Fruit fly (Drosophila melanogaster): ENCODE measurements around the gene CG32066.

The CG32066 gene

DNA sequence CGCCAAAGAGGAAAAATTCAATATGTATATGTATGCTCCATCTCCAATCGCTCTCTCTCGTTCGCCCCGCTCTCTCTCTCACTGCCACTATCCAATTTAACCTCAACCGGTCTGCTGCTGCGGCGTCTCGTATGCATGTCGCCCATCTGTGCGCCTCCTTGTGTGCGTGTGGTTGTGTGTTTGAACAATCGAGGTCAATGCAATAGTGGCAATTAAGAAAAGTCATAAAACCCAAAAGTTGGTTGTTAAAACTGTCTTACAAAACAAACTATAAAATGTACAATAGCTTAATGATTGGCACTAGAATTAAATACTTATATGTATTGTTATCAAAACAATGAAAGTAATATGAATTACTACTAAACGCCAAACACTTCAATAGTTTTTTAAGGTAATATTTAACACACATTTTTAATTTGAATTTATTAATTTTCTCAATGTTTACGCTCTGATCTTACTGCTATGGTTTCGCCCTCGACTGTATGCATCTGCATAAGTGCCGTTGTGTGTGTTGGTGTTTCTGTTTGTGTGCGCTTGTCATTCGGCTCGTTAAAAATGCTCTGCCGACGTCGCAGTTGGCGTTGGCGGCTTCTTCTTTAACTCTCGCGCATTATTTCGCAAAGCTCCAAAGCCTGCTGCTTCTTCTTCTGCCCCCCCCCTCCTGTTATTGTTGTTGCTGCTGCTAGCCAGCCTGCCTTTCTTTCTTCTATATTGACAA, 4.8 kb upstream of the CG32066 start:
- TF ChIP-seq CG8478 (optimal IDR thresholded peaks at IDR 0.05) (no peak), CTCF (optimal IDR thresholded peaks at IDR 0.05) (no peak)

dm6 chr3L:10664511-10665062, 3.8 kb upstream of the CG32066 start, which contains the start of gene simj:
Gene simj, plus strand, starts transcription at chr3L:10664739.
- TF ChIP-seq CG8478 (optimal IDR thresholded peaks at IDR 0.05) = no peak
- TF ChIP-seq CTCF (optimal IDR thresholded peaks at IDR 0.05) = peak; percentile 53 to 57

- TF ChIP-seq CG8478 (optimal IDR thresholded peaks at IDR 0.05) = no peak
- no peak for TF ChIP-seq CTCF (optimal IDR thresholded peaks at IDR 0.05)
Measured at dm6 chr3L:10663190-10663763, 2.5 kb upstream of the CG32066 start, which contains the start of gene Adi1. Gene Adi1, plus strand, starts transcription at chr3L:10663376.

DNA sequence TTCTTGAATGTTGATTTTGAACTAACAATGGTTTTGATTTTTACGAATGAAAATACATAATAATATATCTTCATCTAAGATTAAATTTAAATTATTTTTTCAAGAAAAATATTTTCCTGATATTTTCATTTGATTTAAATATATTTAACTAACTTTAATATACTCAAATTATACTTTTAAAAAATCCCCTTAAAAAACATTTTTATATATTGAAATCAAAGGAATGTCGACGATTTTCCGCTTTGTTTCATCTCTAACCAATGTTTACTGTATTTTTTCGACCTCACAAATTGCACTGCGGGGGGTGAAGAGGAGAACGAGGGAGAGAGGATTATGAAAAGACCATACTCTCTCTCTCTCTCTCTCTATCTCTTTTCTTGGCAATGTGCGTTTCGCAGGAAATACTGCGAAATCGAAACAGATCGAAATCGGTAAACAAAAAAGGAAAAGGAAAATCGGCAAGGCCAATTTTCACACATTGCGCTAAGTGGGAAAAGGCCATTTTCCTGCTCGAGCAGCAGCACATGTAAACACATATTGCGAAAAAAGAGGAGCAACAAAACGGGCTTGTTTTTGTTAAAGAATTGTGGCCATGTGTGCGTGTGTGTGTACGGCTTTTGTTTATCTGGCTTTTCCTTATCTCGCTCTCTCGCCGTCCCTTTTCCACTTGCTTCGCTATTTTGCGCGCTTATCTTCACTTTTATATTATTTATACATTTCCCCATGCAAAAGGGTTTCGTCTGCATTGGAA, 645 bp downstream of the CG32066 start:
- TF ChIP-seq CTCF (optimal IDR thresholded peaks at IDR 0.05) = no peak
- TF ChIP-seq CG8478 (optimal IDR thresholded peaks at IDR 0.05) = no peak

DNA sequence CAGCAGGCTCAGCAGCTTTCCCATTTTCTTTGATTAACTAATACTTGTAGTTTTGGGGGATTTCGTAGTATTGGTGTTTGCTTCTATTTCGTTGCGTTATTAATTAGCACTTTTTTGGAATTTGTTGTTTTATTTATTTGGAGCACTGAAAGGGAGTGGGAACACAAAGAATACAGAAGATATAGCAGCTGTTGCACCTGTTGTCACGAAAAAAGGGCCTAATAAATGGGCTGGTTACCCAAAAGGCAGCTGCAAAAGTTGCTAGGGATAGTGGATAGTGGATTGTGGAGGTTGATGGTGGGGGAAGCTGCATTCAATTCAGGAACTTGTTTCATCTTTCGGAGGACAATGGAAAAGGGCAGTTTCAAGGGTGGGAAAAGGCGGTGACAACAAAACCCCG, 1.3 kb downstream of the CG32066 start:
- TF ChIP-seq CTCF (optimal IDR thresholded peaks at IDR 0.05) = no peak

- TF ChIP-seq CG8478 (optimal IDR thresholded peaks at IDR 0.05) = no peak
- TF ChIP-seq CTCF (optimal IDR thresholded peaks at IDR 0.05) = no peak
Measured at dm6 chr3L:10658362-10659127, 2.3 kb downstream of the CG32066 start.

dm6 chr3L:10657311-10657710, 3.5 kb downstream of the CG32066 start:
- no peak for TF ChIP-seq CTCF (optimal IDR thresholded peaks at IDR 0.05)
- no peak for TF ChIP-seq CG8478 (optimal IDR thresholded peaks at IDR 0.05)

DNA sequence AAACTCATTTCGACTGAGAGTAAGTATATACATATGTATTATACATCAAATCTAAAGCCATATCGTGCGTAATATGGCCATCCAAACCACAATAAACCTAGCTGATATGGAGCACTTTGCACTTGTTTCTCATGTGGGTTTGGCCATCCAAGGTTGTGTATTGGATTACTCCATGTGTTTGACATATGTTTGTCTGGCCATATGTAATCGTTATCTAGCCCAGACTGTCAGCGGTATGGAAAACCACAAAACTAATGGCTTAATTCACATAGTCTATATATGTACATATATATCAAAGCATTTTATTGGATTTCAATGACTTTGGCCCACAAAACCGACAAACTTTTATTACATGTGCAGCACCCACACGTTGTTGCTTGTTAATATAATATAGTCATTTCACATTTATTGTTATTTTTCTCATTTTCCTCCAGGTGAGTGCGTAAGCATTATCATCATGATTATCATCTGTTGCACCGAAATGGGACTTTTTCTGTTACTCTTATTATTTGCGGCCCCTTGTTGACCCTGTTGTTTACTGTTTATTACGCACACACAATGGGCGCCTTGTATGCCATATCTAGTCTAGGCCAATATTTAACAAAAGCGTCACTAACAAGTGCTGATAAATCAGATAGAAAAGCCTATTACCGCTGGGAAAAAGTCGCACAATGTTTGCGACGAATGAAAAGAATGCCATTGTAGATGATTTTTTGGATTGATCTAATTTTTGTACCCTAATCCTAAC, 4.2 kb downstream of the CG32066 start:
- TF ChIP-seq CG8478 (optimal IDR thresholded peaks at IDR 0.05) = no peak
- TF ChIP-seq CTCF (optimal IDR thresholded peaks at IDR 0.05) = no peak

DNA sequence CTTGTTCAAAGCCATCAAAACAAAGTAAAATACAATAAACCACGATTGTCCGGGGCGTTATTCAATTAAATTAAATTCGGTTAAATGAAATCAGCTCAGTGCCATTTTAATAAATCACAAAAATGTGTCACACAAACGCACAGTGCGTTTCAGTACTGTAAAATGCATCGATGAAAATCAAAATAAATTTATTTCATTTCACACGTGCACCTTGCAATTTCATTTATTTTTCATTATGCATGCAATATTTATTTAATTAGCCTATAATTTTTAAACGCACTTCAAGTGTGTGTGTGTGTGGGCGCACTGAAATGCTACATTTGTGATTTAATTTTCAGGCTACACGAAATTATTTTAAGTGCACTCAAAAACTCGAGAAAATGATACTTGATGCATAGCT, 6.4 kb downstream of the CG32066 start:
- TF ChIP-seq CTCF (optimal IDR thresholded peaks at IDR 0.05) (no peak), CG8478 (optimal IDR thresholded peaks at IDR 0.05) (no peak)

dm6 chr3L:10652487-10652886, 8.3 kb downstream of the CG32066 start:
- TF ChIP-seq CG8478 (optimal IDR thresholded peaks at IDR 0.05) (no peak), CTCF (optimal IDR thresholded peaks at IDR 0.05) (no peak)

DNA sequence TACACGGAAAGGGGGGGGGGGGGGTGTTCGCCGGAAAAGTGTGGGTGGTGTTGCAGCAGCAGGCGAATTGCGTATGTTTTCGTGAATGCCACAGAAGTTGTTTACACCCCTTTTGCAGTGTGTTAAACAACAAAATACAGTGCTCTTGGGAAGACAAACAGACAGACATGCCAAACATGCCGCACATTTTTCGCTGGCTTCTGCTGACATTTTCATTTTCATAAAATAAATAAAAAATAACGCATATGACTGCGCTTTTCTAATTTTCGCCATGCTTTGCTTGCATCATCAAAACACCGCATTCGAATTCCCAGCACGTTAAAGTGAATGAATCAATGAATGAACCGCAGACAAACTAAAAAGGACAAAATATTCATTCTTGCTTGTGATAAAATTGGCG, 9.5 kb downstream of the CG32066 start:
- TF ChIP-seq CTCF (optimal IDR thresholded peaks at IDR 0.05) = no peak
- TF ChIP-seq CG8478 (optimal IDR thresholded peaks at IDR 0.05) = no peak

dm6 chr3L:10648431-10648830, 12.4 kb downstream of the CG32066 start:
- TF ChIP-seq CTCF (optimal IDR thresholded peaks at IDR 0.05) (no peak), CG8478 (optimal IDR thresholded peaks at IDR 0.05) (no peak)

dm6 chr3L:10647158-10647557, 13.7 kb downstream of the CG32066 start:
- TF ChIP-seq CTCF (optimal IDR thresholded peaks at IDR 0.05) = no peak
- no peak for TF ChIP-seq CG8478 (optimal IDR thresholded peaks at IDR 0.05)

dm6 chr3L:10645965-10646364, 14.8 kb downstream of the CG32066 start:
- TF ChIP-seq CTCF (optimal IDR thresholded peaks at IDR 0.05) (no peak), CG8478 (optimal IDR thresholded peaks at IDR 0.05) (no peak)

All from S2 (cell line).